Fruit fly (Drosophila melanogaster) whole organism, pupa: Measurements from ENCODE around the gene CG10000.

ENCODE experiments used
- CG13204 ChIP-seq: fragments of 200-800 bp; sonication (Bioruptor generic); optimal IDR thresholded peaks from 2 replicates; lab custom pipeline; 2018; ENCODE audit warnings: missing biosample characterization, mild to moderate bottlenecking, missing genetic modification characterization, moderate library complexity
- CG15710 ChIP-seq: fragments of 200-800 bp; sonication (Bioruptor generic); optimal IDR thresholded peaks from 2 replicates; lab custom pipeline; 2018; ENCODE audit warnings: missing biosample characterization, mild to moderate bottlenecking, missing genetic modification characterization, moderate library complexity
- CG32121 ChIP-seq: fragments of 200-800 bp; sonication (Bioruptor generic); IDR thresholded peaks from 2 replicates; pipeline ENCODE4 v1.3.6; 2022; ENCODE audit warnings: missing biosample characterization, missing genetic modification characterization
- CG8301 ChIP-seq: fragments of 200-800 bp; sonication (Bioruptor generic); optimal IDR thresholded peaks from 2 replicates; lab custom pipeline; 2018; ENCODE audit warnings: missing biosample characterization, mild to moderate bottlenecking, missing genetic modification characterization
- CG9948 ChIP-seq: fragments of 200-800 bp; sonication (Bioruptor generic); optimal IDR thresholded peaks from 2 replicates; lab custom pipeline; 2018; ENCODE audit warnings: missing biosample characterization, mild to moderate bottlenecking, missing genetic modification characterization, moderate library complexity
- EcR ChIP-seq: fragments of 200-800 bp; sonication (Bioruptor generic); optimal IDR thresholded peaks from 3 replicates; lab custom pipeline; 2019; ENCODE audit warnings: missing biosample characterization, missing genetic modification characterization, mild to moderate bottlenecking, moderate library complexity, missing genetic modification reagents
- Ets98B ChIP-seq: fragments of 200-800 bp; sonication (Bioruptor generic); IDR thresholded peaks from 2 replicates; pipeline ENCODE4 v1.3.6; 2022; ENCODE audit warnings: missing biosample characterization, missing genetic modification characterization
- Pif1B ChIP-seq: fragments of 200-800 bp; sonication (Bioruptor generic); optimal IDR thresholded peaks from 3 replicates; lab custom pipeline; 2016; ENCODE audit warnings: missing biosample characterization, missing genetic modification characterization
- gl ChIP-seq: fragments of 200-800 bp; sonication (Bioruptor generic); optimal IDR thresholded peaks from 2 replicates; lab custom pipeline; 2018; ENCODE audit warnings: missing biosample characterization, mild to moderate bottlenecking, missing genetic modification characterization

DNA sequence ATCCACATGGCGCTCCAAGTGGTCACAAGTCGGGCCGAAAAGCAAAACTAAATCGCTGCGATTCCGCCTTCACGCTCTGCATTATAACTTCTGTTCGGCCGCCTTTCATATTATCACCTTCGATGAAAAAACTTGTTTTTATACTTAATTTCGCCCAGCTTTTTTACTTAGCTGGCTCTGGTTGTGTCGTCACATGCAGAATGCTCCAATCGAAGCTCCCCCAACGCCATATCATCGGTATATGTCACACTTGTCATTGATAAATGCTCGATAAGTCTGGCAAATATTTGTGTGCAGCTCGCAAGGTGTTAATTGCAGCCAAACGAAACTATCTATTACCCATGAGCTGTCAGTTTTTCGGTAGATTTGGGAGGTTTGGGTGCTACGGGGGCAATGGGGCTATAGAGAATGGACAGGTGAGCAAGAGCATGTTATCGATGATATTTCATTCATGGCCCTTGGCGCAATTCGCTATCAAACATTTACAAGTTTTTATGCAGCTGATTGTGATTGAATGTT lies at the start of gene CG10000:
- TF ChIP-seq CG13204 (no peak), CG8301 (tag; lab: Kevin White, UChicago) (no peak), CG9948 (tag; lab: Kevin White, UChicago) (no peak), EcR (GFP tag; lab: Kevin White, UChicago) (no peak), Pif1B (GFP tag; lab: Kevin White, UChicago) (no peak), CG32121 (no peak), gl (tag; lab: Kevin White, UChicago) (no peak), CG15710 (no peak), Ets98B (GFP tag; lab: Robert Waterston, UW) (no peak)
